Worm (Caenorhabditis elegans): ENCODE measurements around the gene nlp-29.

- TF ChIP-seq skn-1 (tag; optimal IDR thresholded peaks at IDR 0.05) (no peak), jun-1 (tag; optimal IDR thresholded peaks at IDR 0.05) (no peak), ama-1 (optimal IDR thresholded peaks at IDR 0.05) (no peak), R02D3.7 (tag; optimal IDR thresholded peaks at IDR 0.05) (no peak), elt-1 (tag; optimal IDR thresholded peaks at IDR 0.05) (no peak)
Observed at ce11 chrV:3941860-3942259, 42.4 kb upstream of the nlp-29 start, which contains the start of gene cyp-35B2.

Data from whole organism, L3 larva.